Worm (Caenorhabditis elegans) whole organism, L4 larva: ENCODE measurements around the gene unc-43.

ENCODE experiments used
- F10B5.3 ChIP-seq: sonication (generic microtip); optimal IDR thresholded peaks from 2 replicates; lab custom pipeline; 2016; ENCODE audit warnings: mild to moderate bottlenecking, missing genetic modification characterization, missing compliant biosample characterization
- F44E2.7 ChIP-seq: fragments of 200-800 bp; sonication (Bioruptor generic); IDR thresholded peaks from 2 replicates; pipeline ENCODE4 v2.1.2; 2022; ENCODE audit warnings: missing genetic modification characterization, missing compliant biosample characterization
- T20F7.1 ChIP-seq: fragments of 200-800 bp; sonication (Bioruptor generic); optimal IDR thresholded peaks from 2 replicates; lab custom pipeline; 2018; ENCODE audit warnings: mild to moderate bottlenecking, missing genetic modification characterization, missing compliant biosample characterization
- Y105C5A.15 ChIP-seq: fragments of 200-800 bp; sonication (Bioruptor generic); IDR thresholded peaks from 2 replicates; pipeline ENCODE4 v1.3.6; 2022; ENCODE audit warnings: missing genetic modification characterization, missing compliant biosample characterization
- Y5F2A.4 ChIP-seq: fragments of 200-800 bp; sonication (Bioruptor generic); optimal IDR thresholded peaks from 2 replicates; lab custom pipeline; 2018; ENCODE audit warnings: mild to moderate bottlenecking, missing genetic modification characterization, missing compliant biosample characterization
- ZK337.2 ChIP-seq: fragments of 200-800 bp; sonication (Bioruptor generic); IDR thresholded peaks from 2 replicates; pipeline ENCODE4 v1.3.6; 2022; ENCODE audit warnings: missing genetic modification reagents, missing genetic modification characterization, missing compliant biosample characterization
- aha-1 ChIP-seq: fragments of 150-350 bp; peaks from one replicate; lab custom pipeline; 2014; ENCODE audit warnings: missing biosample characterization, missing genetic modification characterization
- ceh-82 ChIP-seq: sonication (generic microtip); optimal IDR thresholded peaks from 2 replicates; lab custom pipeline; 2017; ENCODE audit warnings: missing biosample characterization, missing genetic modification characterization
- cey-2 ChIP-seq: sonication (generic microtip); optimal IDR thresholded peaks from 3 replicates; lab custom pipeline; 2017; ENCODE audit warnings: missing genetic modification characterization, mild to moderate bottlenecking, missing compliant biosample characterization, antibody characterized with exemption, borderline replicate concordance; ENCODE audit not compliant: insufficient read depth
- daf-12 ChIP-seq: fragments of 150-350 bp; optimal IDR thresholded peaks from 2 replicates; lab custom pipeline; 2014; ENCODE audit warnings: missing biosample characterization, missing genetic modification reagents, missing genetic modification characterization
- daf-19 ChIP-seq: fragments of 200-800 bp; sonication (Bioruptor generic); conservative IDR thresholded peaks from 2 replicates; pipeline ENCODE4 v1.3.6; 2022; ENCODE audit warnings: missing genetic modification characterization, missing compliant biosample characterization
- daf-8 ChIP-seq: fragments of 200-800 bp; sonication (Bioruptor generic); IDR thresholded peaks from 2 replicates; pipeline ENCODE4 v1.3.6; 2022; ENCODE audit warnings: missing genetic modification characterization, missing compliant biosample characterization
- dmd-6 ChIP-seq: fragments of 200-800 bp; sonication (Bioruptor generic); IDR thresholded peaks from 2 replicates; pipeline ENCODE4 v1.3.6; 2022; ENCODE audit warnings: missing genetic modification reagents, missing genetic modification characterization, missing compliant biosample characterization
- dmd-8 ChIP-seq: fragments of 200-800 bp; sonication (Bioruptor generic); IDR thresholded peaks from 2 replicates; pipeline ENCODE4 v1.3.6; 2022; ENCODE audit warnings: missing genetic modification characterization, missing compliant biosample characterization
- duxl-1 ChIP-seq: sonication (generic microtip); optimal IDR thresholded peaks from 2 replicates; lab custom pipeline; 2016; ENCODE audit warnings: mild to moderate bottlenecking, missing genetic modification characterization, moderate library complexity, missing compliant biosample characterization; ENCODE audit not compliant: poor library complexity
- hlh-11 ChIP-seq: fragments of 200-800 bp; sonication (Bioruptor generic); optimal IDR thresholded peaks from 2 replicates; lab custom pipeline; 2018; ENCODE audit warnings: mild to moderate bottlenecking, missing genetic modification characterization, missing compliant biosample characterization
- lim-7 ChIP-seq: fragments of 200-800 bp; sonication (Bioruptor generic); IDR thresholded peaks from 2 replicates; pipeline ENCODE4 v1.3.6; 2022; ENCODE audit warnings: missing genetic modification characterization, missing compliant biosample characterization
- lin-13 ChIP-seq: fragments of 150-350 bp; optimal IDR thresholded peaks from 2 replicates; lab custom pipeline; 2014; ENCODE audit warnings: missing biosample characterization, missing genetic modification reagents, missing genetic modification characterization
- lin-29 ChIP-seq: fragments of 200-800 bp; sonication (Bioruptor generic); IDR thresholded peaks from 2 replicates; pipeline ENCODE4 v1.3.6; 2022; ENCODE audit warnings: missing genetic modification reagents, missing genetic modification characterization, missing compliant biosample characterization
- lin-38 ChIP-seq: fragments of 200-800 bp; sonication (Bioruptor generic); IDR thresholded peaks from 2 replicates; pipeline ENCODE4 v1.3.6; 2022; ENCODE audit warnings: missing genetic modification reagents, missing genetic modification characterization, missing compliant biosample characterization
- madf-9 ChIP-seq: fragments of 200-800 bp; sonication (Bioruptor generic); conservative IDR thresholded peaks from 2 replicates; pipeline ENCODE4 v1.3.6; 2022; ENCODE audit warnings: missing genetic modification reagents, missing genetic modification characterization, missing compliant biosample characterization
- mep-1 ChIP-seq: fragments of 150-350 bp; sonication (generic microtip); optimal IDR thresholded peaks from 3 replicates; lab custom pipeline; 2014; ENCODE audit warnings: missing biosample characterization, missing genetic modification characterization
- mes-2 ChIP-seq: sonication (generic microtip); optimal IDR thresholded peaks from 2 replicates; lab custom pipeline; 2016; ENCODE audit warnings: missing genotype, mild to moderate bottlenecking, missing genetic modification characterization, missing compliant biosample characterization; ENCODE audit not compliant: poor library complexity, severe bottlenecking
- nhr-102 ChIP-seq: sonication (generic microtip); optimal IDR thresholded peaks from 2 replicates; lab custom pipeline; 2016; ENCODE audit warnings: mild to moderate bottlenecking, missing genetic modification characterization, moderate library complexity, missing compliant biosample characterization
- nhr-11 ChIP-seq: fragments of 150-350 bp; optimal IDR thresholded peaks from 2 replicates; lab custom pipeline; 2014; ENCODE audit warnings: missing biosample characterization, missing genetic modification characterization
- nhr-111 ChIP-seq: fragments of 200-800 bp; sonication (Bioruptor generic); optimal IDR thresholded peaks from 2 replicates; lab custom pipeline; 2018; ENCODE audit warnings: mild to moderate bottlenecking, missing genetic modification characterization, missing compliant biosample characterization
- nhr-28 ChIP-seq: fragments of 150-350 bp; optimal IDR thresholded peaks from 2 replicates; lab custom pipeline; 2014; ENCODE audit warnings: missing biosample characterization, missing genetic modification characterization
- nhr-41 ChIP-seq: fragments of 200-800 bp; sonication (Bioruptor generic); IDR thresholded peaks from 2 replicates; pipeline ENCODE4 v1.3.6; 2022; ENCODE audit warnings: missing genetic modification reagents, missing genetic modification characterization, missing compliant biosample characterization
- nhr-6 ChIP-seq: fragments of 150-350 bp; optimal IDR thresholded peaks from 2 replicates; lab custom pipeline; 2014; ENCODE audit warnings: missing biosample characterization, missing genetic modification characterization
- nhr-76 ChIP-seq: fragments of 150-350 bp; optimal IDR thresholded peaks from 2 replicates; lab custom pipeline; 2014; ENCODE audit warnings: missing biosample characterization, missing genetic modification characterization
- nhr-77 ChIP-seq: fragments of 150-350 bp; optimal IDR thresholded peaks from 2 replicates; lab custom pipeline; 2014; ENCODE audit warnings: missing biosample characterization, missing genetic modification characterization
- pha-4 ChIP-seq, 2 experiments: fragments of 150-350 bp in 1 of 2; fragments of 200-800 bp in 1 of 2; sonication (Bioruptor generic) in 1 of 2; IDR thresholded peaks in 1 of 2; optimal IDR thresholded peaks in 1 of 2; 2 replicates each; pipeline versions ENCODE4 v1.3.6 to Lab custom; 2014 to 2022; ENCODE audit warnings: missing genetic modification characterization in 2 of 2, missing genetic modification reagents in 2 of 2, missing biosample characterization in 1 of 2, missing compliant biosample characterization in 1 of 2
- pqm-1 ChIP-seq: sonication (generic microtip); optimal IDR thresholded peaks from 2 replicates; lab custom pipeline; 2017; ENCODE audit warnings: missing biosample characterization, missing genetic modification characterization
- sdz-12 ChIP-seq: fragments of 200-800 bp; sonication (Bioruptor generic); optimal IDR thresholded peaks from 2 replicates; lab custom pipeline; 2018; ENCODE audit warnings: mild to moderate bottlenecking, missing genetic modification characterization, missing compliant biosample characterization
- snpc-1.2 ChIP-seq: fragments of 200-800 bp; sonication (Bioruptor generic); IDR thresholded peaks from 2 replicates; pipeline ENCODE4 v1.3.6; 2022; ENCODE audit warnings: missing genetic modification reagents, missing genetic modification characterization, missing compliant biosample characterization
- snpc-4 ChIP-seq: fragments of 150-350 bp; optimal IDR thresholded peaks from 2 replicates; lab custom pipeline; 2014; ENCODE audit warnings: missing biosample characterization, missing genetic modification characterization
- tag-97 ChIP-seq: fragments of 200-800 bp; sonication (Bioruptor generic); IDR thresholded peaks from 2 replicates; pipeline ENCODE4 v1.3.6; 2022; ENCODE audit warnings: missing genetic modification characterization, missing compliant biosample characterization
- tra-1 ChIP-seq: fragments of 200-800 bp; sonication (Bioruptor generic); IDR thresholded peaks from 2 replicates; pipeline ENCODE4 v1.3.6; 2022; ENCODE audit warnings: missing genetic modification reagents, missing genetic modification characterization, missing compliant biosample characterization
- unc-130 ChIP-seq: sonication (generic microtip); optimal IDR thresholded peaks from 2 replicates; lab custom pipeline; 2016; ENCODE audit warnings: missing genetic modification reagents, missing genetic modification characterization, missing compliant biosample characterization
- zip-2 ChIP-seq: fragments of 150-350 bp; optimal IDR thresholded peaks from 2 replicates; lab custom pipeline; 2014; ENCODE audit warnings: missing biosample characterization, missing genetic modification characterization
- ztf-7 ChIP-seq: fragments of 150-350 bp; optimal IDR thresholded peaks from 2 replicates; lab custom pipeline; 2014; ENCODE audit warnings: missing biosample characterization, missing genetic modification characterization

unc-43 gene

ce11 chrIV:10380626-10381025 is 30.6 kb upstream of the unc-43 start (continued):
- TF ChIP-seq lin-38 (GFP tag; lab: Robert Waterston, UW) (no peak), hlh-11 (tag; lab: Kevin White, UChicago) (peak; percentile 82), daf-8 (GFP tag; lab: Robert Waterston, UW) (no peak), nhr-77 (tag; lab: Kevin White, UChicago) (no peak), madf-9 (GFP tag; lab: Robert Waterston, UW) (peak; percentile 92), nhr-28 (peak; percentile 31), nhr-11 (tag; lab: Kevin White, UChicago) (peak; percentile 16), ztf-7 (tag; lab: Kevin White, UChicago) (peak; percentile 15), nhr-76 (tag; lab: Kevin White, UChicago) (no peak), dmd-8 (no peak), daf-12 (tag; lab: Kevin White, UChicago) (no peak), nhr-6 (tag; lab: Kevin White, UChicago) (no peak), nhr-111 (GFP tag; lab: Kevin White, UChicago) (no peak), nhr-102 (tag; lab: Kevin White, UChicago) (no peak), daf-19 (GFP tag; lab: Robert Waterston, UW) (no peak), lin-13 (GFP tag; lab: Kevin White, UChicago) (peak; percentile 42), T20F7.1 (GFP tag; lab: Kevin White, UChicago) (no peak), F10B5.3 (tag; lab: Kevin White, UChicago) (no peak), lin-29 (GFP tag; lab: Robert Waterston, UW) (no peak), snpc-1.2 (no peak), pha-4 (GFP tag; IDR thresholded peaks at IDR 0.05; lab: Robert Waterston, UW) (no peak), pha-4 (tag; optimal IDR thresholded peaks at IDR 0.05; lab: Kevin White, UChicago) (no peak), snpc-4 (tag; lab: Kevin White, UChicago) (no peak), ZK337.2 (no peak), duxl-1 (tag; lab: Kevin White, UChicago) (no peak), lim-7 (no peak), mep-1 (peak; percentile 51), nhr-41 (GFP tag; lab: Robert Waterston, UW) (no peak), mes-2 (tag; lab: Kevin White, UChicago) (peak; percentile 21), Y5F2A.4 (GFP tag; lab: Kevin White, UChicago) (no peak)

- no peak for TF ChIP-seq tra-1 (GFP tag; lab: Robert Waterston, UW)
- no peak for TF ChIP-seq nhr-11 (tag; lab: Kevin White, UChicago)
- no peak for TF ChIP-seq unc-130 (GFP tag; lab: Kevin White, UChicago)
- TF ChIP-seq F44E2.7 (GFP tag; lab: Robert Waterston, UW), result no peak
- no peak for TF ChIP-seq pqm-1 (tag; lab: Kevin White, UChicago)
- no peak for TF ChIP-seq cey-2 (tag; lab: Kevin White, UChicago)
- no peak for TF ChIP-seq aha-1 (tag; lab: Kevin White, UChicago)
- TF ChIP-seq sdz-12, result no peak
- no peak for TF ChIP-seq dmd-6 (GFP tag; lab: Robert Waterston, UW)
- no peak for TF ChIP-seq ceh-82 (tag; lab: Kevin White, UChicago)
- TF ChIP-seq tag-97, result no peak
- TF ChIP-seq Y105C5A.15 (GFP tag; lab: Robert Waterston, UW), result no peak
- no peak for TF ChIP-seq zip-2 (tag; lab: Kevin White, UChicago)
- TF ChIP-seq lin-38 (GFP tag; lab: Robert Waterston, UW), result no peak
- TF ChIP-seq, all 104 proteins: peak for 0
These were observed 24.6 kb upstream of the unc-43 start, which contains the start of gene mask-1 for ce11 chrIV:10374601-10375000. TSS of gene mask-1 (plus strand) at chrIV:10374901.
